Worm (Caenorhabditis elegans): ENCODE results near the gene egl-3.

DNA sequence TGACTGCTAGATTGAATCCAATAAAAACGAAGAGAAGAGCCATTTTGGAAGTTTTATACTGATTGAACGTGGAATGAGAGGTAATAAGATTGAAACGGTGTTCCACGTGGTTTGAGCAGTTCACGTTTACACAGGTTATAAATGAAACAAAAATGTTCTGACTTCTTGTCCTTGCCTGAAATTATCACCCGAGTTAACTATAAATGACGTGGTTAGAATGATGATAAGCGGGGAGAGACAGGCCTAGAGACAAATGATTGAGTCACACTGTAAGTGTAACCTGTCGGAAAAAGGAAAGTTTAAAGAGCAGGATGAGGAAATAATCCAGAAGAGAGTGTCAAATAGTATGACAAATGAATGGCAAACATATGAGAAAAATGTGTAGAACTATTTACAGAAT, 12.6 kb downstream of the egl-3 start, which contains the start of gene C51E3.10:
- no peak for TF ChIP-seq ama-1 (optimal IDR thresholded peaks at IDR 0.05)
- no peak for TF ChIP-seq nhr-77 (tag; optimal IDR thresholded peaks at IDR 0.05)
- no peak for TF ChIP-seq ceh-28 (tag; optimal IDR thresholded peaks at IDR 0.05)
- TF ChIP-seq skn-1 (tag; optimal IDR thresholded peaks at IDR 0.05) = peak; percentile 70
